Fruit fly (Drosophila melanogaster) whole organism, wandering third instar larva: ENCODE measurements around the gene CG17917.

ENCODE experiments used
- Dif ChIP-seq: fragments of 200-275, 200-300 bp; sonication (Bioruptor generic); optimal IDR thresholded peaks from 2 replicates; lab custom pipeline; 2018; ENCODE audit warnings: missing biosample characterization, missing genetic modification characterization; ENCODE audit not compliant: partially characterized antibody
- HLH106 ChIP-seq: fragments of 200-800 bp; optimal IDR thresholded peaks from 3 replicates; lab custom pipeline; 2019; ENCODE audit warnings: missing biosample characterization, mild to moderate bottlenecking, missing genetic modification characterization, moderate library complexity

DNA sequence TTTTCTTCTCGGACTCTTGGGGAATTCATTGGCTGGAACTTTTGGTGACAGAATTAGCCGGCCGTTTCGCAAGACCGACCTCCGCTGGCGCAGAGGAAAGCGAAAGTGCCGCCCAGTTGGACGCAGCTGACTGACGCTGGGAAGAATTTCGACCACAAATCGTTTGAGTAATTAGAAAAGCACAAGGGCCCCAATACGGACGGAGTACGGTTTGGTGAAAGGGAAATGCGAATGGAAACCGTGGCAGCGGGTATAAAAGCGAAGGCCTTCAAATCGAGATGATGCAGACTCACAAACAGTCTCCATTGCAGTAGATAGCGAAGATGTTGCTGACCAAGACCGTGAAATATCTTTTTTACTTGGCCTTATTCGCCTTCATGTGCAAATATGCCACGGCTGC lies 36.8 kb upstream of the CG17917 start, which contains the start of gene Osi16:
- no peak for TF ChIP-seq HLH106
- TF ChIP-seq Dif (GFP tag; lab: Kevin White, UChicago), result no peak
